Fruit fly (Drosophila melanogaster) whole organism, prepupa: ENCODE results near the gene CG2887.

Experiments
- CG11294 ChIP-seq: fragments of 200-800 bp; sonication (Bioruptor generic); IDR thresholded peaks from 2 replicates; pipeline ENCODE4 v1.3.6; 2022; ENCODE audit warnings: missing biosample characterization, missing genetic modification characterization
- CG16779 ChIP-seq: fragments of 200-800 bp; sonication (Bioruptor generic); optimal IDR thresholded peaks from 3 replicates; lab custom pipeline; 2017; ENCODE audit warnings: missing biosample characterization, mild to moderate bottlenecking, missing genetic modification characterization
- acj6 ChIP-seq: fragments of 200-800 bp; sonication (Bioruptor generic); optimal IDR thresholded peaks from 3 replicates; lab custom pipeline; 2016; ENCODE audit warnings: missing biosample characterization, missing genetic modification characterization
- eg ChIP-seq: fragments of 200-800 bp; sonication (Bioruptor generic); IDR thresholded peaks from 3 replicates; pipeline ENCODE4 v1.3.6; 2022; ENCODE audit warnings: missing biosample characterization, missing genetic modification characterization
- esn ChIP-seq: fragments of 200-800 bp; sonication (Bioruptor generic); optimal IDR thresholded peaks from 2 replicates; lab custom pipeline; 2016; ENCODE audit warnings: missing biosample characterization, mild to moderate bottlenecking, missing genetic modification characterization, moderate library complexity
- fd85E ChIP-seq: fragments of 200-800 bp; sonication (Bioruptor generic); optimal IDR thresholded peaks from 3 replicates; lab custom pipeline; 2016; ENCODE audit warnings: missing biosample characterization, missing genetic modification characterization
- net ChIP-seq: fragments of 200-800 bp; sonication (Bioruptor generic); optimal IDR thresholded peaks from 3 replicates; lab custom pipeline; 2016; ENCODE audit warnings: missing biosample characterization, missing genetic modification characterization

- TF ChIP-seq esn (GFP tag; lab: Kevin White, UChicago), result no peak
- TF ChIP-seq fd85E (GFP tag; lab: Kevin White, UChicago), result no peak
- no peak for TF ChIP-seq CG11294 (GFP tag; lab: Robert Waterston, UW)
- TF ChIP-seq CG16779 (tag; lab: Kevin White, UChicago), result no peak
- no peak for TF ChIP-seq acj6 (GFP tag; lab: Kevin White, UChicago)
- TF ChIP-seq eg, result no peak
- no peak for TF ChIP-seq net (GFP tag; lab: Kevin White, UChicago)
Observed at dm6 chrX:10496319-10496718, 18.0 kb upstream of the CG2887 start.
